Worm (Caenorhabditis elegans) whole organism, L1 larva: ENCODE data around the gene par-1.

Experiments
- C04F5.9 ChIP-seq: sonication (generic microtip); optimal IDR thresholded peaks from 2 replicates; lab custom pipeline; 2016; ENCODE audit warnings: missing genetic modification characterization, missing compliant biosample characterization
- C34B4.2 ChIP-seq: sonication (generic microtip); optimal IDR thresholded peaks from 2 replicates; lab custom pipeline; 2017; ENCODE audit warnings: mild to moderate bottlenecking, missing genetic modification characterization, missing compliant biosample characterization
- Y116A8C.19 ChIP-seq: sonication (generic microtip); optimal IDR thresholded peaks from 2 replicates; lab custom pipeline; 2016; ENCODE audit warnings: missing compliant biosample characterization, missing genetic modification characterization, borderline replicate concordance
- alr-1 ChIP-seq: fragments of 200-800 bp; sonication (Bioruptor generic); optimal IDR thresholded peaks from 2 replicates; lab custom pipeline; 2018; ENCODE audit warnings: borderline replicate concordance, mild to moderate bottlenecking, missing genetic modification characterization, missing compliant biosample characterization
- ama-1 ChIP-seq: fragments of 150-350 bp; optimal IDR thresholded peaks from 2 replicates; lab custom pipeline; 2014
- blmp-1 ChIP-seq: fragments of 150-350 bp; optimal IDR thresholded peaks from 2 replicates; lab custom pipeline; 2014; ENCODE audit warnings: missing biosample characterization, missing genetic modification characterization
- ceh-63 ChIP-seq: fragments of 200-800 bp; sonication (Bioruptor generic); optimal IDR thresholded peaks from 2 replicates; lab custom pipeline; 2018; ENCODE audit warnings: mild to moderate bottlenecking, missing genetic modification characterization, missing compliant biosample characterization
- ceh-8 ChIP-seq: fragments of 200-800 bp; sonication (Bioruptor generic); optimal IDR thresholded peaks from 2 replicates; lab custom pipeline; 2018; ENCODE audit warnings: mild to moderate bottlenecking, missing genetic modification characterization, moderate library complexity, missing compliant biosample characterization
- ceh-88 ChIP-seq: fragments of 200-800 bp; sonication (Bioruptor generic); IDR thresholded peaks from 2 replicates; pipeline ENCODE4 v1.3.6; 2022; ENCODE audit warnings: missing genetic modification characterization, missing compliant biosample characterization
- ceh-90 ChIP-seq: sonication (generic microtip); optimal IDR thresholded peaks from 2 replicates; lab custom pipeline; 2016; ENCODE audit warnings: missing genetic modification characterization, missing compliant biosample characterization
- ces-1 ChIP-seq: fragments of 150-350 bp; optimal IDR thresholded peaks from 2 replicates; lab custom pipeline; 2014; ENCODE audit warnings: missing biosample characterization, missing genetic modification reagents, missing genetic modification characterization
- dsc-1 ChIP-seq: sonication (generic microtip); optimal IDR thresholded peaks from 2 replicates; lab custom pipeline; 2016; ENCODE audit warnings: mild to moderate bottlenecking, missing genetic modification characterization, missing compliant biosample characterization
- efl-3 ChIP-seq: fragments of 200-800 bp; sonication (Bioruptor generic); optimal IDR thresholded peaks from 2 replicates; lab custom pipeline; 2018; ENCODE audit warnings: mild to moderate bottlenecking, missing genetic modification characterization, missing compliant biosample characterization
- egl-13 ChIP-seq: sonication (generic microtip); optimal IDR thresholded peaks from 2 replicates; lab custom pipeline; 2016; ENCODE audit warnings: missing genotype, missing genetic modification reagents, missing genetic modification characterization, missing compliant biosample characterization
- elt-3 ChIP-seq, 6 experiments: fragments of 150-350 bp in 1 of 6; sonication (generic microtip); optimal IDR thresholded peaks; 2 replicates each; lab custom pipeline; 2017 to 2018; ENCODE audit warnings: missing biosample characterization in 6 of 6, missing genetic modification characterization in 6 of 6, inconsistent platforms in 1 of 6
- fkh-10 ChIP-seq: sonication (generic microtip); optimal IDR thresholded peaks from 2 replicates; lab custom pipeline; 2017; ENCODE audit warnings: missing biosample characterization, missing genetic modification reagents, missing genetic modification characterization
- fkh-4 ChIP-seq: sonication (generic microtip); optimal IDR thresholded peaks from 2 replicates; lab custom pipeline; 2016; ENCODE audit warnings: missing compliant biosample characterization, missing genetic modification characterization, borderline replicate concordance
- fkh-8 ChIP-seq: sonication (generic microtip); optimal IDR thresholded peaks from 2 replicates; lab custom pipeline; 2016; ENCODE audit warnings: mild to moderate bottlenecking, missing genetic modification characterization, missing compliant biosample characterization
- fos-1 ChIP-seq: fragments of 150-350 bp; optimal IDR thresholded peaks from 2 replicates; lab custom pipeline; 2014; ENCODE audit warnings: missing biosample characterization, missing genetic modification characterization
- hlh-4 ChIP-seq: sonication (generic microtip); optimal IDR thresholded peaks from 2 replicates; lab custom pipeline; 2016; ENCODE audit warnings: mild to moderate bottlenecking, missing genetic modification characterization, missing compliant biosample characterization
- hpl-2 ChIP-seq: fragments of 150-350 bp; optimal IDR thresholded peaks from 2 replicates; lab custom pipeline; 2014; ENCODE audit warnings: missing biosample characterization, missing genetic modification reagents, missing genetic modification characterization
- irx-1 ChIP-seq: sonication (generic microtip); optimal IDR thresholded peaks from 2 replicates; lab custom pipeline; 2016; ENCODE audit warnings: missing genetic modification characterization, missing compliant biosample characterization
- lin-13 ChIP-seq: fragments of 150-350 bp; optimal IDR thresholded peaks from 2 replicates; lab custom pipeline; 2014; ENCODE audit warnings: missing biosample characterization, missing genetic modification reagents, missing genetic modification characterization
- lin-15B ChIP-seq: fragments of 150-350 bp; sonication (generic microtip); optimal IDR thresholded peaks from 3 replicates; lab custom pipeline; 2014; ENCODE audit warnings: missing biosample characterization, missing genetic modification characterization
- lin-35 ChIP-seq, 2 experiments: fragments of 150-350 bp; optimal IDR thresholded peaks; 2 replicates each; lab custom pipeline; 2014; ENCODE audit warnings: missing biosample characterization in 2 of 2, missing genetic modification characterization in 2 of 2, missing genetic modification reagents in 2 of 2
- lin-39 ChIP-seq: fragments of 150-350 bp; optimal IDR thresholded peaks from 2 replicates; lab custom pipeline; 2014; ENCODE audit warnings: missing biosample characterization, missing genetic modification reagents, missing genetic modification characterization
- lsy-2 ChIP-seq, 2 experiments: fragments of 150-350 bp; optimal IDR thresholded peaks; 2 replicates each; lab custom pipeline; 2014; ENCODE audit warnings: missing biosample characterization in 2 of 2, missing genetic modification characterization in 2 of 2
- mab-9 ChIP-seq: fragments of 200-800 bp; sonication (Bioruptor generic); IDR thresholded peaks from 2 replicates; pipeline ENCODE4 v1.3.6; 2022; ENCODE audit warnings: missing genetic modification reagents, missing genetic modification characterization, missing compliant biosample characterization
- mdl-1 ChIP-seq, 2 experiments: fragments of 150-350 bp; optimal IDR thresholded peaks; 2 replicates each; lab custom pipeline; 2014 to 2017; ENCODE audit warnings: missing biosample characterization in 2 of 2, missing genetic modification characterization in 2 of 2, inconsistent platforms in 1 of 2
- mep-1 ChIP-seq: fragments of 150-350 bp; optimal IDR thresholded peaks from 2 replicates; lab custom pipeline; 2014; ENCODE audit warnings: missing biosample characterization, missing genetic modification characterization
- nhr-12 ChIP-seq: sonication (generic microtip); optimal IDR thresholded peaks from 2 replicates; lab custom pipeline; 2017; ENCODE audit warnings: missing biosample characterization, missing genetic modification characterization
- nhr-19 ChIP-seq: fragments of 200-800 bp; sonication (Bioruptor generic); conservative IDR thresholded peaks from 2 replicates; pipeline ENCODE4 v1.3.6; 2022; ENCODE audit warnings: missing genetic modification characterization, missing compliant biosample characterization
- nhr-20 ChIP-seq: sonication (generic microtip); optimal IDR thresholded peaks from 2 replicates; lab custom pipeline; 2016; ENCODE audit warnings: mild to moderate bottlenecking, missing genetic modification characterization, missing compliant biosample characterization
- nhr-237 ChIP-seq: fragments of 150-350 bp; optimal IDR thresholded peaks from 2 replicates; lab custom pipeline; 2014; ENCODE audit warnings: missing biosample characterization, missing genetic modification characterization
- nhr-28 ChIP-seq: fragments of 150-350 bp; optimal IDR thresholded peaks from 2 replicates; lab custom pipeline; 2014; ENCODE audit warnings: missing biosample characterization, missing genetic modification characterization
- nhr-71 ChIP-seq: sonication (generic microtip); optimal IDR thresholded peaks from 2 replicates; lab custom pipeline; 2016; ENCODE audit warnings: mild to moderate bottlenecking, missing genetic modification characterization, moderate library complexity, missing compliant biosample characterization
- nhr-76 ChIP-seq: sonication (generic microtip); optimal IDR thresholded peaks from 2 replicates; lab custom pipeline; 2017; ENCODE audit warnings: missing biosample characterization, missing genetic modification characterization
- nhr-77 ChIP-seq: fragments of 150-350 bp; optimal IDR thresholded peaks from 2 replicates; lab custom pipeline; 2014; ENCODE audit warnings: missing biosample characterization, missing genetic modification characterization
- nhr-84 ChIP-seq: sonication (generic microtip); optimal IDR thresholded peaks from 2 replicates; lab custom pipeline; 2017; ENCODE audit warnings: missing biosample characterization, missing genetic modification characterization
- skn-1 ChIP-seq: fragments of 150-350 bp; optimal IDR thresholded peaks from 2 replicates; lab custom pipeline; 2014; ENCODE audit warnings: missing biosample characterization, missing genetic modification characterization
- snu-23 ChIP-seq: sonication (generic microtip); optimal IDR thresholded peaks from 2 replicates; lab custom pipeline; 2016; ENCODE audit warnings: missing genetic modification characterization, missing compliant biosample characterization
- sox-4 ChIP-seq: sonication (generic microtip); optimal IDR thresholded peaks from 2 replicates; lab custom pipeline; 2016; ENCODE audit warnings: missing genetic modification characterization, missing compliant biosample characterization
- sptf-1 ChIP-seq: fragments of 150-350 bp; optimal IDR thresholded peaks from 2 replicates; lab custom pipeline; 2014; ENCODE audit warnings: missing biosample characterization, missing genetic modification characterization
- sup-37 ChIP-seq: fragments of 200-800 bp; sonication (Bioruptor generic); optimal IDR thresholded peaks from 2 replicates; lab custom pipeline; 2018; ENCODE audit warnings: mild to moderate bottlenecking, missing genetic modification characterization, missing compliant biosample characterization
- swsn-7 ChIP-seq: sonication (generic microtip); optimal IDR thresholded peaks from 2 replicates; lab custom pipeline; 2016; ENCODE audit warnings: missing genetic modification characterization, missing compliant biosample characterization
- unc-130 ChIP-seq: fragments of 150-350 bp; optimal IDR thresholded peaks from 2 replicates; lab custom pipeline; 2017; ENCODE audit warnings: missing biosample characterization, missing genetic modification characterization, inconsistent platforms
- unc-62 ChIP-seq: fragments of 150-350 bp; optimal IDR thresholded peaks from 2 replicates; lab custom pipeline; 2014; ENCODE audit warnings: missing biosample characterization, missing genetic modification reagents, missing genetic modification characterization
- unc-86 ChIP-seq: sonication (generic microtip); optimal IDR thresholded peaks from 2 replicates; lab custom pipeline; 2016; ENCODE audit warnings: missing genetic modification characterization, missing compliant biosample characterization
- vab-15 ChIP-seq: sonication (generic microtip); optimal IDR thresholded peaks from 2 replicates; lab custom pipeline; 2017; ENCODE audit warnings: missing genotype, mild to moderate bottlenecking, missing genetic modification characterization, missing compliant biosample characterization
- xbp-1 ChIP-seq: sonication (generic microtip); optimal IDR thresholded peaks from 2 replicates; lab custom pipeline; 2016; ENCODE audit warnings: missing genetic modification characterization, missing compliant biosample characterization
- zag-1 ChIP-seq: fragments of 150-350 bp; optimal IDR thresholded peaks from 2 replicates; lab custom pipeline; 2014; ENCODE audit warnings: missing biosample characterization, missing genetic modification characterization
- zip-4 ChIP-seq: fragments of 200-800 bp; sonication (Bioruptor generic); optimal IDR thresholded peaks from 2 replicates; lab custom pipeline; 2018; ENCODE audit warnings: mild to moderate bottlenecking, missing genetic modification characterization, moderate library complexity, missing compliant biosample characterization
- ztf-4 ChIP-seq: fragments of 150-350 bp; optimal IDR thresholded peaks from 2 replicates; lab custom pipeline; 2014; ENCODE audit warnings: missing biosample characterization, missing genetic modification characterization

The par-1 gene

ce11 chrV:14136152-14136551 lies 9.0 kb downstream of the par-1 start (continued):
- TF ChIP-seq ceh-8 (peak; percentile 65), fos-1 (peak; percentile 80), zag-1 (no peak), mep-1 (tag; lab: Kevin White, UChicago) (peak; percentile 61), ceh-90 (tag; lab: Kevin White, UChicago) (no peak), C04F5.9 (tag; lab: Kevin White, UChicago) (no peak), unc-130 (no peak), sox-4 (no peak), nhr-84 (tag; lab: Kevin White, UChicago) (no peak), xbp-1 (tag; lab: Kevin White, UChicago) (peak; percentile 46), skn-1 (tag; lab: Kevin White, UChicago) (peak; percentile 70), lin-35 (GFP tag; optimal IDR thresholded peaks at IDR 0.05; lab: Kevin White, UChicago) (peak; percentile 42 to 75), lin-13 (GFP tag; lab: Kevin White, UChicago) (peak; percentile 63), nhr-19 (peak; percentile 59), irx-1 (peak; percentile 45), fkh-8 (tag; lab: Kevin White, UChicago) (peak; percentile 40), mab-9 (GFP tag; lab: Robert Waterston, UW) (no peak), C34B4.2 (tag; lab: Kevin White, UChicago) (no peak), ceh-63 (GFP tag; lab: Kevin White, UChicago) (no peak), lin-15B (tag; lab: Kevin White, UChicago) (no peak), ceh-88 (GFP tag; lab: Robert Waterston, UW) (no peak), fkh-10 (GFP tag; lab: Kevin White, UChicago) (no peak), elt-3 (tag; optimal IDR thresholded peaks at IDR 0.05; lab: Kevin White, UChicago) (peak in 2 of 6 experiments; percentile 72 to 83), unc-62 (no peak), nhr-28 (tag; lab: Kevin White, UChicago) (no peak), dsc-1 (tag; lab: Kevin White, UChicago) (no peak), ces-1 (no peak), vab-15 (tag; lab: Kevin White, UChicago) (no peak), lsy-2 (tag; optimal IDR thresholded peaks at IDR 0.05; lab: Kevin White, UChicago) (peak; percentile 32 to 80), blmp-1 (peak; percentile 85), fkh-4 (tag; lab: Kevin White, UChicago) (no peak), mdl-1 (tag; optimal IDR thresholded peaks at IDR 0.05; lab: Kevin White, UChicago) (peak in 1 of 2 experiments; percentile 89), Y116A8C.19 (tag; lab: Kevin White, UChicago) (no peak), snu-23 (GFP tag; lab: Kevin White, UChicago) (peak; percentile 82), zip-4 (no peak), sptf-1 (tag; lab: Kevin White, UChicago) (no peak), egl-13 (tag; lab: Kevin White, UChicago) (no peak), swsn-7 (tag; lab: Kevin White, UChicago) (peak; percentile 62), unc-86 (tag; lab: Kevin White, UChicago) (no peak), alr-1 (tag; lab: Kevin White, UChicago) (no peak), efl-3 (GFP tag; lab: Kevin White, UChicago) (no peak), hpl-2 (GFP tag; lab: Kevin White, UChicago) (no peak), nhr-76 (tag; lab: Kevin White, UChicago) (no peak), lin-39 (tag; lab: Kevin White, UChicago) (no peak), nhr-71 (tag; lab: Kevin White, UChicago) (peak; percentile 79), nhr-12 (no peak), nhr-237 (peak; percentile 15), ama-1 (peak; percentile 24), nhr-20 (tag; lab: Kevin White, UChicago) (peak; percentile 82), ztf-4 (tag; lab: Kevin White, UChicago) (peak; percentile 77), hlh-4 (tag; lab: Kevin White, UChicago) (no peak), nhr-77 (tag; lab: Kevin White, UChicago) (peak; percentile 82), sup-37 (GFP tag; lab: Kevin White, UChicago) (no peak)
